Worm (Caenorhabditis elegans): ENCODE measurements around the gene nhr-17.

nhr-17 gene

DNA sequence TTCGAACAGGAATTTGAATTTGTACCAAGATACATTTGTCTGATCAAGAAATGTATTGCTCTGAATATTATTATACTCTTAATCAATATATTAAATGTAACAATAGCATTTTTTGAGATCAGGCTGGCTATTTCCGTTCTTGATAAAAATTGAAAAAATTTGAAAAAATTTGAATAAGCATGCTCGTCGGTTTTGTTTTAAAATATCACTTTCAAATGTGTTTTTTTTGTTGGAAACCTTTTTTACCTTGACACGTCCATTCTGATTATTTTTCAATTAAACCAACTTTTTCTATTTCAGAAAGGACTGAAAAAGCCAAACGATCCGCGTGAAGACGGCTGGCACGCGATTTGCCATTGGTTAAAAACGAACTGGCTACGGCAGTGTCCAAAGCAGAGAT is 10.9 kb upstream of the nhr-17 start, which contains the start of gene adt-1:
TSS of gene adt-1 (plus strand) at position 301 of the 400 bp plus-strand sequence.
- TF ChIP-seq ama-1 (optimal IDR thresholded peaks at IDR 0.05), result no peak
- no peak for TF ChIP-seq ets-7 (tag; optimal IDR thresholded peaks at IDR 0.05)
- TF ChIP-seq flt-1 (GFP tag; IDR thresholded peaks at IDR 0.05), result no peak
- TF ChIP-seq hmbx-1 (tag; optimal IDR thresholded peaks at IDR 0.05), result no peak
- no peak for TF ChIP-seq ceh-13 (GFP tag; optimal IDR thresholded peaks at IDR 0.05)
- TF ChIP-seq F13C5.2 (tag; optimal IDR thresholded peaks at IDR 0.05), result no peak
- TF ChIP-seq sea-1 (GFP tag; conservative IDR thresholded peaks at IDR 0.05), result no peak
- no peak for TF ChIP-seq hnd-1 (tag; optimal IDR thresholded peaks at IDR 0.05)
- no peak for TF ChIP-seq B0310.2 (tag; optimal IDR thresholded peaks at IDR 0.05)
- TF ChIP-seq hmg-4 (GFP tag; optimal IDR thresholded peaks at IDR 0.05), result no peak
- no peak for TF ChIP-seq tbx-11 (GFP tag; IDR thresholded peaks at IDR 0.05)
- TF ChIP-seq scrt-1 (GFP tag; IDR thresholded peaks at IDR 0.05), result no peak
- no peak for TF ChIP-seq aly-1 (tag; optimal IDR thresholded peaks at IDR 0.05)
- no peak for TF ChIP-seq ceh-36 (tag; optimal IDR thresholded peaks at IDR 0.05)
- TF ChIP-seq tra-4 (tag; optimal IDR thresholded peaks at IDR 0.05), result no peak
- TF ChIP-seq pes-1 (GFP tag; IDR thresholded peaks at IDR 0.05), result no peak

ce11 chrX:12677113-12677512 is 9.5 kb upstream of the nhr-17 start:
- TF ChIP-seq F13C5.2 (tag; optimal IDR thresholded peaks at IDR 0.05) (no peak), ceh-36 (tag; optimal IDR thresholded peaks at IDR 0.05) (no peak), B0310.2 (tag; optimal IDR thresholded peaks at IDR 0.05) (no peak), aly-1 (tag; optimal IDR thresholded peaks at IDR 0.05) (no peak)

- TF ChIP-seq aly-1 (tag; optimal IDR thresholded peaks at IDR 0.05), result no peak
- no peak for TF ChIP-seq ceh-36 (tag; optimal IDR thresholded peaks at IDR 0.05)
- no peak for TF ChIP-seq scrt-1 (GFP tag; IDR thresholded peaks at IDR 0.05)
- no peak for TF ChIP-seq ama-1 (optimal IDR thresholded peaks at IDR 0.05)
- TF ChIP-seq tbx-37 (GFP tag; conservative IDR thresholded peaks at IDR 0.05), result no peak
- TF ChIP-seq F13C5.2 (tag; optimal IDR thresholded peaks at IDR 0.05), result no peak
Observed at ce11 chrX:12671638-12672290, 4.1 kb upstream of the nhr-17 start.

- TF ChIP-seq ama-1 (optimal IDR thresholded peaks at IDR 0.05) (no peak), hmg-4 (GFP tag; optimal IDR thresholded peaks at IDR 0.05) (peak; percentile 76), aly-1 (tag; optimal IDR thresholded peaks at IDR 0.05) (peak; percentile 74), ets-7 (tag; optimal IDR thresholded peaks at IDR 0.05) (no peak), F13C5.2 (tag; optimal IDR thresholded peaks at IDR 0.05) (peak; percentile 24), scrt-1 (GFP tag; IDR thresholded peaks at IDR 0.05) (0 out of 2 replicates have a peak, but pooled peaks have one; percentile 20), hnd-1 (tag; optimal IDR thresholded peaks at IDR 0.05) (no peak), tbx-37 (GFP tag; conservative IDR thresholded peaks at IDR 0.05) (no peak), sea-1 (GFP tag; conservative IDR thresholded peaks at IDR 0.05) (no peak), ceh-36 (tag; optimal IDR thresholded peaks at IDR 0.05) (no peak)
Observed at ce11 chrX:12670385-12670784, 2.7 kb upstream of the nhr-17 start.

- TF ChIP-seq ama-1 (optimal IDR thresholded peaks at IDR 0.05) (no peak), ceh-36 (tag; optimal IDR thresholded peaks at IDR 0.05) (no peak), F13C5.2 (tag; optimal IDR thresholded peaks at IDR 0.05) (no peak), scrt-1 (GFP tag; IDR thresholded peaks at IDR 0.05) (no peak), hmbx-1 (tag; optimal IDR thresholded peaks at IDR 0.05) (no peak), tbx-37 (GFP tag; conservative IDR thresholded peaks at IDR 0.05) (no peak), B0310.2 (tag; optimal IDR thresholded peaks at IDR 0.05) (no peak), pes-1 (GFP tag; IDR thresholded peaks at IDR 0.05) (no peak), sea-1 (GFP tag; conservative IDR thresholded peaks at IDR 0.05) (no peak), flt-1 (GFP tag; IDR thresholded peaks at IDR 0.05) (no peak), ets-7 (tag; optimal IDR thresholded peaks at IDR 0.05) (no peak), hnd-1 (tag; optimal IDR thresholded peaks at IDR 0.05) (no peak), hmg-4 (GFP tag; optimal IDR thresholded peaks at IDR 0.05) (no peak), tbx-11 (GFP tag; IDR thresholded peaks at IDR 0.05) (no peak), ceh-13 (GFP tag; optimal IDR thresholded peaks at IDR 0.05) (no peak), tra-4 (tag; optimal IDR thresholded peaks at IDR 0.05) (no peak)
Observed at ce11 chrX:12668941-12669501, 1.4 kb upstream of the nhr-17 start.

ce11 chrX:12665799-12666198 is 1.9 kb downstream of the nhr-17 start:
- TF ChIP-seq ceh-13 (GFP tag; optimal IDR thresholded peaks at IDR 0.05), result no peak
- no peak for TF ChIP-seq tra-4 (tag; optimal IDR thresholded peaks at IDR 0.05)
- TF ChIP-seq sea-1 (GFP tag; conservative IDR thresholded peaks at IDR 0.05), result no peak
- TF ChIP-seq hmbx-1 (tag; optimal IDR thresholded peaks at IDR 0.05), result no peak
- TF ChIP-seq aly-1 (tag; optimal IDR thresholded peaks at IDR 0.05), result no peak
- no peak for TF ChIP-seq tbx-37 (GFP tag; conservative IDR thresholded peaks at IDR 0.05)
- no peak for TF ChIP-seq hmg-4 (GFP tag; optimal IDR thresholded peaks at IDR 0.05)

DNA sequence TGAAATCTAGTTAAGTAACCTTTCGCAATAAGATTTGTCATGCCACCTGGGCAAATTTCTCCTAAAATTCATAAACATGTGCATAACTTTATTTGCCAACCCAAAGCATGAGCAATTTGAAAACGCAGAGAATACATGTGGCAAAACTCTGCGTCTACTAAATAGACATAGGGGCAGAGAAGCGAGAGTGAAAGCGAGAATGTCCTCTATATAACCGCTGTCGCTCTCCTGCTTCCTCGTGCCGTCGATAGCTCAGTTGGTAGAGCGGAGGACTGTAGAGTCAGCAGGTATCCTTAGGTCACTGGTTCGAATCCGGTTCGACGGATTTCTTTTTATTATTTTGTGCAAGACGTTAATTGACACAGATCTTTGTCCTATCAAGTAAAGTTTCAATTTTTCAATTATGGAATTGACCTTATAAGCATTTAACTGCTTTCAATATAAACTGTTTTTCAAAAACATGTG is 2.6 kb downstream of the nhr-17 start:
- TF ChIP-seq tra-4 (tag; optimal IDR thresholded peaks at IDR 0.05), result peak; percentile 78
- peak; percentile 92 for TF ChIP-seq ceh-36 (tag; optimal IDR thresholded peaks at IDR 0.05)
- peak; percentile 95 for TF ChIP-seq B0310.2 (tag; optimal IDR thresholded peaks at IDR 0.05)
- peak; percentile 96 for TF ChIP-seq F13C5.2 (tag; optimal IDR thresholded peaks at IDR 0.05)
- peak; percentile 97 for TF ChIP-seq tbx-37 (GFP tag; conservative IDR thresholded peaks at IDR 0.05)
- peak; percentile 91 for TF ChIP-seq hnd-1 (tag; optimal IDR thresholded peaks at IDR 0.05)
- peak; percentile 93 for TF ChIP-seq ceh-13 (GFP tag; optimal IDR thresholded peaks at IDR 0.05)
- peak; percentile 98 for TF ChIP-seq pes-1 (GFP tag; IDR thresholded peaks at IDR 0.05)
- TF ChIP-seq aly-1 (tag; optimal IDR thresholded peaks at IDR 0.05), result peak; percentile 94
- TF ChIP-seq scrt-1 (GFP tag; IDR thresholded peaks at IDR 0.05), result peak; percentile 97
- TF ChIP-seq sea-1 (GFP tag; conservative IDR thresholded peaks at IDR 0.05), result peak; percentile 98
- TF ChIP-seq ets-7 (tag; optimal IDR thresholded peaks at IDR 0.05), result peak; percentile 82
- peak; percentile 97 for TF ChIP-seq hmg-4 (GFP tag; optimal IDR thresholded peaks at IDR 0.05)
- peak; percentile 98 for TF ChIP-seq tbx-11 (GFP tag; IDR thresholded peaks at IDR 0.05)
- TF ChIP-seq flt-1 (GFP tag; IDR thresholded peaks at IDR 0.05), result peak; percentile 96
- peak; percentile 76 for TF ChIP-seq ama-1 (optimal IDR thresholded peaks at IDR 0.05)
- peak; percentile 82 for TF ChIP-seq hmbx-1 (tag; optimal IDR thresholded peaks at IDR 0.05)

Data from whole organism, early embryonic.